Worm (Caenorhabditis elegans) whole organism, L4 larva: ENCODE measurements around the gene T14B4.9.

Experiments used
- F49E8.2 ChIP-seq: sonication (generic microtip); optimal IDR thresholded peaks from 2 replicates; lab custom pipeline; 2016; ENCODE audit warnings: missing compliant biosample characterization, mild to moderate bottlenecking, missing genetic modification characterization, borderline replicate concordance
- ceh-82 ChIP-seq: sonication (generic microtip); optimal IDR thresholded peaks from 2 replicates; lab custom pipeline; 2017; ENCODE audit warnings: missing biosample characterization, missing genetic modification characterization
- egl-27 ChIP-seq: sonication (generic microtip); optimal IDR thresholded peaks from 3 replicates; lab custom pipeline; 2017; ENCODE audit warnings: missing biosample characterization, missing genetic modification reagents, missing genetic modification characterization
- lsy-2 ChIP-seq, 2 experiments: fragments of 150-350 bp in 1 of 2; sonication (generic microtip) in 1 of 2; optimal IDR thresholded peaks; 2 replicates each; lab custom pipeline; 2014 to 2017; ENCODE audit warnings: missing biosample characterization in 2 of 2, missing genetic modification characterization in 2 of 2
- mep-1 ChIP-seq: fragments of 150-350 bp; sonication (generic microtip); optimal IDR thresholded peaks from 3 replicates; lab custom pipeline; 2014; ENCODE audit warnings: missing biosample characterization, missing genetic modification characterization
- mxl-2 ChIP-seq: fragments of 200-800 bp; sonication (Bioruptor generic); conservative IDR thresholded peaks from 2 replicates; pipeline ENCODE4 v1.3.6; 2022; ENCODE audit warnings: missing genetic modification reagents, missing genetic modification characterization, missing compliant biosample characterization
- sdz-12 ChIP-seq: fragments of 200-800 bp; sonication (Bioruptor generic); optimal IDR thresholded peaks from 2 replicates; lab custom pipeline; 2018; ENCODE audit warnings: mild to moderate bottlenecking, missing genetic modification characterization, missing compliant biosample characterization
- snpc-4 ChIP-seq: fragments of 150-350 bp; optimal IDR thresholded peaks from 2 replicates; lab custom pipeline; 2014; ENCODE audit warnings: missing biosample characterization, missing genetic modification characterization
- ztf-7 ChIP-seq: fragments of 150-350 bp; optimal IDR thresholded peaks from 2 replicates; lab custom pipeline; 2014; ENCODE audit warnings: missing biosample characterization, missing genetic modification characterization

ce11 chrII:6681478-6681877 is 52.1 kb downstream of the T14B4.9 start:
- TF ChIP-seq mep-1 (tag; lab: Kevin White, UChicago) (no peak), sdz-12 (GFP tag; lab: Kevin White, UChicago) (no peak), snpc-4 (tag; lab: Kevin White, UChicago) (no peak), egl-27 (tag; lab: Kevin White, UChicago) (no peak), mxl-2 (GFP tag; lab: Robert Waterston, UW) (no peak), ceh-82 (tag; lab: Kevin White, UChicago) (no peak), lsy-2 (tag; optimal IDR thresholded peaks at IDR 0.05; lab: Kevin White, UChicago) (no peak), ztf-7 (tag; lab: Kevin White, UChicago) (no peak), F49E8.2 (tag; lab: Kevin White, UChicago) (no peak)
